Worm (Caenorhabditis elegans): ENCODE results near the gene ceh-14.

DNA sequence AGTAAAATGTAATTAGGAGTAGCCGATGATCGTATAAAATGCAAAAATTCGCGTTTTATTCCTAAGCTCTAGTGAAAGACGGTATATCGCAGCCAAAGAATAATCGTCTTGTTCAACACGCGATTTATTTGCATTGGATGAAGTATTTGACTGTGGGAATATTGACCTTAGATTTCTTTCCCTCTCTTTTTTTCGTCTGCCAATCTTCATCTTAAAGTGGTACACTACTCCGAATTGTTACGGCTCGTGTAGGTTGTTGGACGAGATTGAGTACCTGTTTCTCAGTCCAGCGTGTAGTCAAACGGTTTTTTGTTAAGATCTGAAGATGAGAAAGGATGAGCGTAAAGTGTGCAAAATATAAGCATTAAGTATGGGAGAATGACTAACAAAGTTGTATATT, 26.0 kb downstream of the ceh-14 start, which contains the start of gene lgc-11:
- TF ChIP-seq cog-1 (tag; optimal IDR thresholded peaks at IDR 0.05) (no peak), tab-1 (GFP tag; IDR thresholded peaks at IDR 0.05) (no peak), T22C8.4 (GFP tag; IDR thresholded peaks at IDR 0.05) (no peak), ref-1 (GFP tag; conservative IDR thresholded peaks at IDR 0.05) (no peak)

All from whole organism, midembryonic.